Worm (Caenorhabditis elegans): ENCODE data around the gene F36H12.10.

DNA sequence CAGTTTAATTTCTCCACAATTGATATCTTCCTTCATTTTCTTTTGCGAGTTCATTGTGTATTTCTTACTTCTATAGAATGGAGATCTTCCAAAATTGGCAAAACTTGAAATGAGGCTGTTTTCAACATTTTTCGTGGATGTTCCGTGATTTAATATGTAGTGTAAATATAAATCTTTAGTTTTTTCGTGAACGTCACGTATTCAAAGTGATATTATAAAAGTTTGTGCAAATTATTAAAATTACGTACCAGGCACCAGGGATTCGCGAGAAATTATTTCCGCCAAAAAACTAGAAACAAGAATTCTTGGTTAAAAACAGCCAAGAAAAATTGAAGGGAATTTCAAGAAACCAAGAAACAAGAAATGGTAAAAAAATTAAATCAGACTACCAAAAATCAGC, 30.3 kb downstream of the F36H12.10 start, which contains the start of gene Y59E9AL.8:
- TF ChIP-seq nhr-77 (tag; optimal IDR thresholded peaks at IDR 0.05) (no peak), lsy-2 (tag; optimal IDR thresholded peaks at IDR 0.05) (no peak), aly-2 (tag; optimal IDR thresholded peaks at IDR 0.05) (no peak), sox-4 (tag; optimal IDR thresholded peaks at IDR 0.05) (no peak), C34B4.2 (tag; optimal IDR thresholded peaks at IDR 0.05) (no peak), elt-3 (tag; optimal IDR thresholded peaks at IDR 0.05) (no peak), nhr-76 (tag; optimal IDR thresholded peaks at IDR 0.05) (no peak), aha-1 (tag; optimal IDR thresholded peaks at IDR 0.05) (no peak), blmp-1 (tag; optimal IDR thresholded peaks at IDR 0.05) (no peak), nhr-237 (tag; optimal IDR thresholded peaks at IDR 0.05) (no peak), lin-35 (GFP tag; optimal IDR thresholded peaks at IDR 0.05) (no peak), skn-1 (tag; optimal IDR thresholded peaks at IDR 0.05) (no peak), tlp-1 (tag; optimal IDR thresholded peaks at IDR 0.05) (no peak)
